Worm (Caenorhabditis elegans) whole organism, L2 larva: Measurements from ENCODE around the gene Y46G5A.39.

Experiments
- F13H6.1 ChIP-seq: sonication (generic microtip); optimal IDR thresholded peaks from 2 replicates; lab custom pipeline; 2016; ENCODE audit warnings: missing genetic modification characterization, missing compliant biosample characterization
- R02D3.7 ChIP-seq: fragments of 150-350 bp; optimal IDR thresholded peaks from 2 replicates; lab custom pipeline; 2014; ENCODE audit warnings: missing biosample characterization, missing genetic modification characterization
- Y55F3AM.14 ChIP-seq: fragments of 200-800 bp; sonication (Bioruptor generic); optimal IDR thresholded peaks from 2 replicates; lab custom pipeline; 2018; ENCODE audit warnings: mild to moderate bottlenecking, missing genetic modification characterization, missing compliant biosample characterization
- ZK546.5 ChIP-seq: sonication (generic microtip); optimal IDR thresholded peaks from 2 replicates; lab custom pipeline; 2017; ENCODE audit warnings: missing biosample characterization, missing genetic modification characterization
- alr-1 ChIP-seq: fragments of 150-350 bp; optimal IDR thresholded peaks from 2 replicates; lab custom pipeline; 2014; ENCODE audit warnings: missing biosample characterization, missing genetic modification characterization
- ama-1 ChIP-seq: fragments of 150-350 bp; optimal IDR thresholded peaks from 2 replicates; lab custom pipeline; 2018; ENCODE audit warnings: inconsistent platforms
- blmp-1 ChIP-seq: sonication (generic microtip); optimal IDR thresholded peaks from 2 replicates; lab custom pipeline; 2017; ENCODE audit warnings: missing genetic modification characterization, mild to moderate bottlenecking, missing compliant biosample characterization, antibody characterized with exemption, moderate library complexity; ENCODE audit not compliant: insufficient read depth
- ceh-16 ChIP-seq: fragments of 150-350 bp; optimal IDR thresholded peaks from 2 replicates; lab custom pipeline; 2014; ENCODE audit warnings: missing biosample characterization, missing genetic modification characterization
- ceh-82 ChIP-seq: fragments of 150-350 bp; optimal IDR thresholded peaks from 2 replicates; lab custom pipeline; 2014; ENCODE audit warnings: missing biosample characterization, missing genetic modification characterization
- crh-2 ChIP-seq: sonication (generic microtip); optimal IDR thresholded peaks from 2 replicates; lab custom pipeline; 2017; ENCODE audit warnings: missing biosample characterization, missing genetic modification characterization
- egl-27 ChIP-seq: sonication (generic microtip); optimal IDR thresholded peaks from 3 replicates; lab custom pipeline; 2017; ENCODE audit warnings: missing biosample characterization, missing genetic modification reagents, missing genetic modification characterization
- elt-1 ChIP-seq: fragments of 150-350 bp; optimal IDR thresholded peaks from 2 replicates; lab custom pipeline; 2014; ENCODE audit warnings: missing biosample characterization, missing genetic modification characterization
- elt-3 ChIP-seq: sonication (generic microtip); optimal IDR thresholded peaks from 2 replicates; lab custom pipeline; 2017; ENCODE audit warnings: missing biosample characterization, missing genetic modification characterization
- lin-11 ChIP-seq: fragments of 150-350 bp; sonication (generic microtip); optimal IDR thresholded peaks from 2 replicates; lab custom pipeline; 2014; ENCODE audit warnings: missing biosample characterization, missing genetic modification characterization, inconsistent platforms, mixed read lengths
- lin-13 ChIP-seq: fragments of 150-350 bp; optimal IDR thresholded peaks from 2 replicates; lab custom pipeline; 2014; ENCODE audit warnings: missing biosample characterization, missing genetic modification reagents, missing genetic modification characterization
- lin-39 ChIP-seq: fragments of 150-350 bp; optimal IDR thresholded peaks from 2 replicates; lab custom pipeline; 2014; ENCODE audit warnings: missing biosample characterization, missing genetic modification reagents, missing genetic modification characterization
- mab-5 ChIP-seq: fragments of 150-350 bp; optimal IDR thresholded peaks from 2 replicates; lab custom pipeline; 2014; ENCODE audit warnings: missing biosample characterization, missing genetic modification characterization
- mbf-1 ChIP-seq: sonication (generic microtip); optimal IDR thresholded peaks from 2 replicates; lab custom pipeline; 2017; ENCODE audit warnings: missing biosample characterization, missing genetic modification characterization
- mdl-1 ChIP-seq, 2 experiments: fragments of 150-350 bp in 1 of 2; sonication (generic microtip) in 1 of 2; optimal IDR thresholded peaks; 2 replicates each; lab custom pipeline; 2017; ENCODE audit warnings: missing biosample characterization in 2 of 2, missing genetic modification characterization in 2 of 2
- nhr-10 ChIP-seq: sonication (generic microtip); optimal IDR thresholded peaks from 2 replicates; lab custom pipeline; 2017; ENCODE audit warnings: missing biosample characterization, missing genetic modification characterization
- nhr-11 ChIP-seq: fragments of 150-350 bp; optimal IDR thresholded peaks from 2 replicates; lab custom pipeline; 2014; ENCODE audit warnings: missing biosample characterization, missing genetic modification characterization
- nhr-12 ChIP-seq: fragments of 150-350 bp; optimal IDR thresholded peaks from 2 replicates; lab custom pipeline; 2014; ENCODE audit warnings: missing biosample characterization, missing genetic modification characterization
- nhr-129 ChIP-seq: fragments of 150-350 bp; optimal IDR thresholded peaks from 2 replicates; lab custom pipeline; 2014; ENCODE audit warnings: missing biosample characterization, missing genetic modification characterization
- nhr-25 ChIP-seq: fragments of 150-350 bp; sonication (generic microtip); optimal IDR thresholded peaks from 3 replicates; lab custom pipeline; 2014; ENCODE audit warnings: missing biosample characterization, missing genetic modification characterization
- nhr-6 ChIP-seq: fragments of 150-350 bp; optimal IDR thresholded peaks from 2 replicates; lab custom pipeline; 2014; ENCODE audit warnings: missing biosample characterization, missing genetic modification characterization
- nhr-77 ChIP-seq: fragments of 150-350 bp; optimal IDR thresholded peaks from 2 replicates; lab custom pipeline; 2014; ENCODE audit warnings: missing biosample characterization, missing genetic modification characterization
- peb-1 ChIP-seq: fragments of 150-350 bp; optimal IDR thresholded peaks from 2 replicates; lab custom pipeline; 2014; ENCODE audit warnings: missing biosample characterization, missing genetic modification characterization
- sem-4 ChIP-seq: fragments of 150-350 bp; optimal IDR thresholded peaks from 2 replicates; lab custom pipeline; 2014; ENCODE audit warnings: missing biosample characterization, missing genetic modification reagents, missing genetic modification characterization
- skn-1 ChIP-seq: sonication (generic microtip); optimal IDR thresholded peaks from 2 replicates; lab custom pipeline; 2017; ENCODE audit warnings: missing biosample characterization, missing genetic modification characterization
- sma-9 ChIP-seq, 2 experiments: fragments of 150-350 bp in 1 of 2; sonication (generic microtip) in 1 of 2; optimal IDR thresholded peaks; 2 replicates each; lab custom pipeline; 2014 to 2016; ENCODE audit warnings: missing genetic modification characterization in 2 of 2, mild to moderate bottlenecking in 1 of 2, missing biosample characterization in 1 of 2, missing compliant biosample characterization in 1 of 2, missing genetic modification reagents in 1 of 2, moderate library complexity in 1 of 2
- unc-39 ChIP-seq: fragments of 150-350 bp; optimal IDR thresholded peaks from 2 replicates; lab custom pipeline; 2014; ENCODE audit warnings: missing biosample characterization, missing genetic modification characterization
- unc-62 ChIP-seq: fragments of 150-350 bp; optimal IDR thresholded peaks from 2 replicates; lab custom pipeline; 2014; ENCODE audit warnings: missing biosample characterization, missing genetic modification reagents, missing genetic modification characterization
- zag-1 ChIP-seq: fragments of 150-350 bp; optimal IDR thresholded peaks from 2 replicates; lab custom pipeline; 2014; ENCODE audit warnings: missing biosample characterization, missing genetic modification characterization
- ztf-1 ChIP-seq: fragments of 200-800 bp; sonication (Bioruptor generic); conservative IDR thresholded peaks from 2 replicates; pipeline ENCODE4 v1.3.6; 2022; ENCODE audit warnings: missing genetic modification characterization, missing compliant biosample characterization
- ztf-11 ChIP-seq: sonication (generic microtip); optimal IDR thresholded peaks from 2 replicates; lab custom pipeline; 2017; ENCODE audit warnings: missing biosample characterization, missing genetic modification characterization
- ztf-4 ChIP-seq: fragments of 150-350 bp; optimal IDR thresholded peaks from 2 replicates; lab custom pipeline; 2014; ENCODE audit warnings: missing biosample characterization, missing genetic modification characterization

Gene Y46G5A.39

DNA sequence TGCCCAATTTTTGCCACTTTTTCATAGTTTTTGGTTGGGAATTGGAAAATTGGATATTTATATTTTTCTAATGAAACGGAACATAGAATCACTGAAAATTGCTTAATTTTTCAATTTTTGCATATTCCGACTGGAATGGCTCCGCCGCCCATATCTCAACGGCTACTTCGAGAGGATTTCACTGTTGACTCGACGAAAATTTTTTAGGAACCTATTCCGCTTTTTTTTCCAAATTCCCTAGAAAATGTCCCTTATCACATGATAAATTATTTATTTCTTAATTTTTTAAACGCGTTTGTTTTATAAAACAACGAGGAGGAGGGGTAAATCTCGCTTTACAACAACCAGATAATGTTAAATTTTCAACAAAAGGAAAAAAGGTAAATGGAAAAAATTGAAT lies 26.9 kb downstream of the Y46G5A.39 start:
- TF ChIP-seq egl-27 (tag; lab: Kevin White, UChicago) (no peak), elt-1 (tag; lab: Kevin White, UChicago) (no peak), ZK546.5 (no peak), nhr-6 (no peak), nhr-129 (tag; lab: Kevin White, UChicago) (no peak), elt-3 (tag; lab: Kevin White, UChicago) (no peak), sem-4 (no peak), blmp-1 (tag; lab: Kevin White, UChicago) (no peak), ceh-82 (tag; lab: Kevin White, UChicago) (no peak), mab-5 (tag; lab: Kevin White, UChicago) (no peak), ztf-4 (no peak), ceh-16 (no peak), mdl-1 (tag; optimal IDR thresholded peaks at IDR 0.05; lab: Kevin White, UChicago) (no peak), peb-1 (tag; lab: Kevin White, UChicago) (no peak), skn-1 (no peak), zag-1 (no peak), lin-11 (tag; lab: Kevin White, UChicago) (no peak), lin-39 (tag; lab: Kevin White, UChicago) (no peak), unc-62 (GFP tag; lab: Kevin White, UChicago) (no peak)
- TF ChIP-seq, all 48 proteins: peak for 0

- TF ChIP-seq ztf-1 (GFP tag; lab: Robert Waterston, UW) (no peak), ceh-82 (tag; lab: Kevin White, UChicago) (no peak), lin-39 (tag; lab: Kevin White, UChicago) (no peak), mbf-1 (tag; lab: Kevin White, UChicago) (no peak), blmp-1 (tag; lab: Kevin White, UChicago) (no peak), ama-1 (no peak), nhr-10 (tag; lab: Kevin White, UChicago) (no peak), sem-4 (no peak), nhr-11 (tag; lab: Kevin White, UChicago) (no peak), F13H6.1 (tag; lab: Kevin White, UChicago) (no peak), ztf-11 (tag; lab: Kevin White, UChicago) (no peak), R02D3.7 (tag; lab: Kevin White, UChicago) (no peak), crh-2 (tag; lab: Kevin White, UChicago) (no peak), nhr-12 (tag; lab: Kevin White, UChicago) (no peak), nhr-6 (no peak), alr-1 (tag; lab: Kevin White, UChicago) (no peak), unc-39 (tag; lab: Kevin White, UChicago) (no peak), nhr-129 (tag; lab: Kevin White, UChicago) (no peak), mdl-1 (tag; optimal IDR thresholded peaks at IDR 0.05; lab: Kevin White, UChicago) (no peak)
- TF ChIP-seq, all 48 proteins: peak for 0
These were observed 30.8 kb downstream of the Y46G5A.39 start for ce11 chrII:12722685-12723287.

DNA sequence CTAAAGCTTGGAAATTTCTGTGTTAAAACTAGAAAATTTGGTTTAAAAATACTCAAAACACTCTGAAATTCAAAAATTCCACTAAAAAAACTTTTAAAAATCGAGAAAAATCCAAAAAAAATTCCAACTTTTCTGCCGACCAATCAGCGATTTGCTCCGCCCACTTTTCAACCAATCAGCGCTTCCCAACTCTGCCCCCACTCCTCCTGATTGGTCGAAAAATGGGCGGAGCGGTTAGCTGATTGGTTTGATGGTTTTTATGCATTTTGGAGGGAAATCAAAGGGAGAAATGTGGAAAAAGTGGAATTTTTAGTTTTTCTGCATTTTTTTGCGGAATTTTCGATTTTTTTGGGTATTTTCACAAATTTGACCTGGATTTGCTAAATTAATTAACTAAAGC lies 31.6 kb downstream of the Y46G5A.39 start:
- no peak for TF ChIP-seq peb-1 (tag; lab: Kevin White, UChicago)
- TF ChIP-seq nhr-25, result no peak
- no peak for TF ChIP-seq egl-27 (tag; lab: Kevin White, UChicago)
- no peak for TF ChIP-seq sma-9 (GFP tag; optimal IDR thresholded peaks at IDR 0.05; lab: Kevin White, UChicago)
- TF ChIP-seq sma-9 (tag; optimal IDR thresholded peaks at IDR 0.05; lab: Kevin White, UChicago), result no peak
- no peak for TF ChIP-seq Y55F3AM.14 (GFP tag; lab: Kevin White, UChicago)

DNA sequence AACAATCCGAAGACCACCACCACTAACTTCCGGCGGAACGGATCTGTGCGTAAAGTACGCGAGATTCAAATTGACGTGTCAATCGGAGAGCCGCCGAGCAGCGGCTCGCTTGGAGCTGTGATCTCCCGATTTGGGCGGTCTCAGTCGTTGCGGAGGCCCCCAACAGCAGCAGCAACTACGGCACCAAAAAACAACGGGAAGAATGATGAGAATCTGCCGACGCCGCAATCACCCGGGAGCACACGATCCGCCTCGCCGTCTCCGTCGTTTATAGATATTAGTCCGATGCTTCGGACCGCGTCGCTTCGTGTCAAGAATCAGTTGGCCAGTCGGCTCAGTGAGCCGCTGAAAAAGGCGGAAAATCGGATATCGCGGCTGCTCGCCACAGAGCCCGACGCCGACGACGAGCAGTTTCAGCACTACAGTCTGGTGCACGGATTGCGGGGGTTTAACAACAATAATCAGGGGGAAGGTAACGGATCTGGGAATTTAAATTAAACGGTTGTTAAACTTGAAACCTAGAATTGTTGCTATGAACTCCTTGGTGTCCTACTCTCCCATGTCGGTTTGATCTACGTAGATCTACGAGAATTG lies 37.8 kb downstream of the Y46G5A.39 start:
- no peak for TF ChIP-seq mbf-1 (tag; lab: Kevin White, UChicago)
- TF ChIP-seq nhr-77 (tag; lab: Kevin White, UChicago), result no peak
- no peak for TF ChIP-seq ceh-16
- no peak for TF ChIP-seq zag-1
- no peak for TF ChIP-seq Y55F3AM.14 (GFP tag; lab: Kevin White, UChicago)
- no peak for TF ChIP-seq nhr-12 (tag; lab: Kevin White, UChicago)
- no peak for TF ChIP-seq lin-13
